Worm (Caenorhabditis elegans) whole organism, young adult: Measurements from ENCODE around the gene cwp-4.

Experiments
- F55B11.4 ChIP-seq: sonication (generic microtip); optimal IDR thresholded peaks from 2 replicates; lab custom pipeline; 2016; ENCODE audit warnings: missing compliant biosample characterization, missing genetic modification characterization, borderline replicate concordance; ENCODE audit not compliant: insufficient read depth
- dox-1 ChIP-seq: fragments of 200-800 bp; sonication (Bioruptor generic); IDR thresholded peaks from 2 replicates; pipeline ENCODE4 v1.3.6; 2022; ENCODE audit warnings: missing genetic modification reagents, missing genetic modification characterization, missing compliant biosample characterization
- efl-1 ChIP-seq: fragments of 150-350 bp; optimal IDR thresholded peaks from 2 replicates; lab custom pipeline; 2014; ENCODE audit warnings: missing biosample characterization, missing genetic modification reagents, missing genetic modification characterization
- nhr-90 ChIP-seq: sonication (generic microtip); optimal IDR thresholded peaks from 2 replicates; lab custom pipeline; 2016; ENCODE audit warnings: missing genotype, mild to moderate bottlenecking, missing genetic modification characterization, missing compliant biosample characterization
- snpc-3.4 ChIP-seq: sonication (generic microtip); optimal IDR thresholded peaks from 2 replicates; lab custom pipeline; 2017; ENCODE audit warnings: missing genetic modification characterization, mild to moderate bottlenecking, missing compliant biosample characterization, antibody characterized with exemption, moderate library complexity, missing genotype, missing genetic modification reagents
- unc-62 ChIP-seq: fragments of 150-350 bp; optimal IDR thresholded peaks from 2 replicates; lab custom pipeline; 2014; ENCODE audit warnings: missing biosample characterization, missing genetic modification reagents, missing genetic modification characterization
- xnd-1 ChIP-seq: sonication (generic microtip); optimal IDR thresholded peaks from 2 replicates; lab custom pipeline; 2016; ENCODE audit warnings: missing genotype, missing genetic modification reagents, missing genetic modification characterization, missing compliant biosample characterization

ce11 chrV:5031764-5032163 is 21.7 kb upstream of the cwp-4 start:
- TF ChIP-seq unc-62 (GFP tag; lab: Kevin White, UChicago) (no peak), snpc-3.4 (tag; lab: Kevin White, UChicago) (no peak), efl-1 (GFP tag; lab: Kevin White, UChicago) (no peak), xnd-1 (no peak), dox-1 (no peak), nhr-90 (tag; lab: Kevin White, UChicago) (no peak), F55B11.4 (no peak)
